Fruit fly (Drosophila melanogaster) whole organism, embryonic: ENCODE data around the gene Dnaaf4.
A peak's percentile ranks its signal among the peaks of the same experiment; 100 is the strongest.

ENCODE experiments used
- ATbp ChIP-seq: fragments of 200-800 bp; sonication (Bioruptor generic); optimal IDR thresholded peaks from 2 replicates; lab custom pipeline; 2017; ENCODE audit warnings: missing biosample characterization, mild to moderate bottlenecking, missing genetic modification characterization, missing genetic modification reagents
- BtbVII ChIP-seq: fragments of 200-800 bp; sonication (Bioruptor generic); optimal IDR thresholded peaks from 3 replicates; lab custom pipeline; 2017; ENCODE audit warnings: missing biosample characterization, mild to moderate bottlenecking, missing genetic modification characterization
- CG10267 ChIP-seq: fragments of 200-800 bp; sonication (Bioruptor generic); optimal IDR thresholded peaks from 2 replicates; lab custom pipeline; 2018; ENCODE audit warnings: missing biosample characterization, mild to moderate bottlenecking, missing genetic modification characterization, moderate library complexity
- CG11085 ChIP-seq: fragments of 200-800 bp; sonication (Bioruptor generic); IDR thresholded peaks from 2 replicates; pipeline ENCODE4 v1.3.6; 2022; ENCODE audit warnings: missing biosample characterization, missing genetic modification characterization
- CG12236 ChIP-seq: fragments of 200-800 bp; sonication (Bioruptor generic); optimal IDR thresholded peaks from 2 replicates; lab custom pipeline; 2016; ENCODE audit warnings: missing biosample characterization, missing genetic modification characterization
- CG12391 ChIP-seq: fragments of 200-800 bp; sonication (Bioruptor generic); optimal IDR thresholded peaks from 3 replicates; lab custom pipeline; 2018; ENCODE audit warnings: missing biosample characterization, mild to moderate bottlenecking, missing genetic modification characterization, moderate library complexity
- CG14441 ChIP-seq: fragments of 200-800 bp; sonication (Bioruptor generic); IDR thresholded peaks from 2 replicates; pipeline ENCODE4 v1.3.6; 2022; ENCODE audit warnings: missing biosample characterization, missing genetic modification characterization
- CG16813 ChIP-seq: fragments of 200-800 bp; sonication (Bioruptor generic); IDR thresholded peaks from 3 replicates; pipeline ENCODE4 v1.3.6; 2022; ENCODE audit warnings: missing biosample characterization, missing genetic modification characterization; ENCODE audit not compliant: partially characterized antibody
- CG16815 ChIP-seq: fragments of 200-800 bp; sonication (Bioruptor generic); optimal IDR thresholded peaks from 3 replicates; lab custom pipeline; 2017; ENCODE audit warnings: missing biosample characterization, mild to moderate bottlenecking, missing genetic modification characterization
- CG17912 ChIP-seq: fragments of 200-800 bp; sonication (Bioruptor generic); optimal IDR thresholded peaks from 2 replicates; lab custom pipeline; 2018; ENCODE audit warnings: missing biosample characterization, mild to moderate bottlenecking, missing genetic modification characterization
- CG18262 ChIP-seq: fragments of 200-800 bp; optimal IDR thresholded peaks from 3 replicates; lab custom pipeline; 2019; ENCODE audit warnings: missing biosample characterization, mild to moderate bottlenecking, missing genetic modification characterization, moderate library complexity
- CG1832 ChIP-seq: fragments of 200-800 bp; sonication (Bioruptor generic); optimal IDR thresholded peaks from 2 replicates; lab custom pipeline; 2017; ENCODE audit warnings: missing biosample characterization, mild to moderate bottlenecking, missing genetic modification characterization, inconsistent platforms
- CG2678 ChIP-seq: fragments of 200-800 bp; sonication (Bioruptor generic); optimal IDR thresholded peaks from 3 replicates; lab custom pipeline; 2019; ENCODE audit warnings: missing biosample characterization, mild to moderate bottlenecking, missing genetic modification characterization, moderate library complexity
- CG2889 ChIP-seq: fragments of 200-800 bp; sonication (Bioruptor generic); IDR thresholded peaks from 3 replicates; pipeline ENCODE4 v1.3.6; 2022; ENCODE audit warnings: missing biosample characterization, missing genetic modification characterization
- CG33213 ChIP-seq: fragments of 200-800 bp; sonication (Bioruptor generic); optimal IDR thresholded peaks from 3 replicates; lab custom pipeline; 2016; ENCODE audit warnings: missing biosample characterization, missing genetic modification characterization
- CG4730 ChIP-seq: fragments of 200-800 bp; sonication (Bioruptor generic); IDR thresholded peaks from 2 replicates; pipeline ENCODE4 v1.3.6; 2022; ENCODE audit warnings: missing biosample characterization, missing genetic modification characterization
- CG4820 ChIP-seq: fragments of 200-800 bp; sonication (Bioruptor generic); optimal IDR thresholded peaks from 3 replicates; lab custom pipeline; 2016; ENCODE audit warnings: missing biosample characterization, missing genetic modification characterization
- CG6813 ChIP-seq: fragments of 200-800 bp; sonication (Bioruptor generic); optimal IDR thresholded peaks from 2 replicates; lab custom pipeline; 2017; ENCODE audit warnings: missing biosample characterization, missing genetic modification characterization, mild to moderate bottlenecking, moderate library complexity, missing genetic modification reagents
- CG6854 ChIP-seq: fragments of 200-800 bp; sonication (Bioruptor generic); optimal IDR thresholded peaks from 3 replicates; lab custom pipeline; 2017; ENCODE audit warnings: missing biosample characterization, mild to moderate bottlenecking, missing genetic modification characterization
- CG7372 ChIP-seq: fragments of 200-800 bp; sonication (Bioruptor generic); IDR thresholded peaks from 2 replicates; pipeline ENCODE4 v1.3.6; 2022; ENCODE audit warnings: missing biosample characterization, missing genetic modification characterization
- CG9215 ChIP-seq: fragments of 200-800 bp; sonication (Bioruptor generic); IDR thresholded peaks from 2 replicates; pipeline ENCODE4 v1.3.6; 2022; ENCODE audit warnings: missing biosample characterization, missing genetic modification characterization
- D19A ChIP-seq: fragments of 200-800 bp; optimal IDR thresholded peaks from 3 replicates; lab custom pipeline; 2019; ENCODE audit warnings: missing biosample characterization, mild to moderate bottlenecking, missing genetic modification characterization, moderate library complexity
- Dfd ChIP-seq, 2 experiments: fragments of >200 bp; optimal IDR thresholded peaks; 2 replicates each; lab custom pipeline; 2017; ENCODE audit warnings: missing biosample characterization in 2 of 2, missing genetic modification characterization in 2 of 2
- Fer2 ChIP-seq: fragments of 200-800 bp; sonication (Bioruptor generic); optimal IDR thresholded peaks from 2 replicates; lab custom pipeline; 2018; ENCODE audit warnings: missing biosample characterization, mild to moderate bottlenecking, missing genetic modification characterization, moderate library complexity
- HmgZ ChIP-seq: fragments of 200-800 bp; sonication (Bioruptor generic); optimal IDR thresholded peaks from 2 replicates; lab custom pipeline; 2018; ENCODE audit warnings: missing biosample characterization, mild to moderate bottlenecking, missing genetic modification characterization
- Hmr ChIP-seq: fragments of 200-800 bp; sonication (Bioruptor generic); optimal IDR thresholded peaks from 3 replicates; lab custom pipeline; 2017; ENCODE audit warnings: mild to moderate bottlenecking, missing biosample characterization, missing genetic modification reagents, missing genetic modification characterization
- MTF-1 ChIP-seq: fragments of 200-800 bp; sonication (Bioruptor generic); optimal IDR thresholded peaks from 2 replicates; lab custom pipeline; 2018; ENCODE audit warnings: missing biosample characterization, mild to moderate bottlenecking, missing genetic modification characterization, borderline replicate concordance
- Myb ChIP-seq: fragments of 200-800 bp; sonication (Bioruptor generic); optimal IDR thresholded peaks from 2 replicates; lab custom pipeline; 2016; ENCODE audit warnings: missing biosample characterization, missing genetic modification characterization
- NC2β ChIP-seq: fragments of 200-800 bp; sonication (Bioruptor generic); optimal IDR thresholded peaks from 2 replicates; lab custom pipeline; 2016; ENCODE audit warnings: missing biosample characterization, missing genetic modification characterization
- Nf-YA ChIP-seq: fragments of 200-800 bp; sonication (Bioruptor generic); IDR thresholded peaks from 2 replicates; pipeline ENCODE4 v1.3.6; 2022; ENCODE audit warnings: missing biosample characterization, missing genetic modification characterization
- Ptx1 ChIP-seq: fragments of 200-800 bp; sonication (Bioruptor generic); IDR thresholded peaks from 2 replicates; pipeline ENCODE4 v1.3.6; 2022; ENCODE audit warnings: missing biosample characterization, missing genetic modification characterization
- Sry-δ ChIP-seq: fragments of 200-800 bp; sonication (Bioruptor generic); optimal IDR thresholded peaks from 2 replicates; lab custom pipeline; 2016; ENCODE audit warnings: missing biosample characterization, missing genetic modification characterization
- cad ChIP-seq: fragments of >200 bp; optimal IDR thresholded peaks from 2 replicates; lab custom pipeline; 2017; ENCODE audit warnings: missing biosample characterization, missing genetic modification characterization
- cas ChIP-seq: fragments of 200-800 bp; sonication (Bioruptor generic); IDR thresholded peaks from 2 replicates; pipeline ENCODE4 v1.3.6; 2022; ENCODE audit warnings: missing biosample characterization, missing genetic modification characterization
- chif ChIP-seq, 2 experiments: fragments of 200-800 bp; sonication (Bioruptor generic); optimal IDR thresholded peaks; 3 replicates each; lab custom pipeline; 2016; ENCODE audit warnings: missing biosample characterization in 2 of 2, missing genetic modification characterization in 2 of 2
- da ChIP-seq: fragments of 200-800 bp; sonication (Bioruptor generic); optimal IDR thresholded peaks from 2 replicates; lab custom pipeline; 2016; ENCODE audit warnings: missing biosample characterization, missing genetic modification characterization
- en ChIP-seq: fragments of 200-800 bp; sonication (Bioruptor generic); optimal IDR thresholded peaks from 2 replicates; lab custom pipeline; 2016; ENCODE audit warnings: missing biosample characterization, missing genetic modification characterization
- esg ChIP-seq: fragments of 200-800 bp; sonication (Bioruptor generic); conservative IDR thresholded peaks from 2 replicates; pipeline ENCODE4 v1.3.6; 2022; ENCODE audit warnings: missing biosample characterization, missing genetic modification characterization
- gsb ChIP-seq: fragments of 200-800 bp; sonication (Bioruptor generic); IDR thresholded peaks from 2 replicates; pipeline ENCODE4 v1.3.6; 2022; ENCODE audit warnings: missing biosample characterization, missing genetic modification characterization
- ham ChIP-seq: fragments of 200-800 bp; sonication (Bioruptor generic); IDR thresholded peaks from 2 replicates; pipeline ENCODE4 v1.3.6; 2022; ENCODE audit warnings: missing biosample characterization, missing genetic modification characterization
- hkb ChIP-seq, 2 experiments: fragments of 200-800 bp in 1 of 2; fragments of >200 bp in 1 of 2; sonication (Bioruptor generic) in 1 of 2; IDR thresholded peaks in 1 of 2; optimal IDR thresholded peaks in 1 of 2; 2 replicates each; pipeline versions ENCODE4 v1.3.6 to Lab custom; 2017 to 2022; ENCODE audit warnings: missing biosample characterization in 1 of 2, missing genetic modification characterization in 1 of 2
- kay ChIP-seq: fragments of 200-800 bp; sonication (Bioruptor generic); optimal IDR thresholded peaks from 2 replicates; lab custom pipeline; 2016; ENCODE audit warnings: missing biosample characterization, missing genetic modification characterization
- lilli ChIP-seq: fragments of 200-800 bp; sonication (Bioruptor generic); optimal IDR thresholded peaks from 3 replicates; lab custom pipeline; 2016; ENCODE audit warnings: missing biosample characterization, missing genetic modification characterization
- lmd ChIP-seq: fragments of 200-800 bp; sonication (Bioruptor generic); IDR thresholded peaks from 2 replicates; pipeline ENCODE4 v1.3.6; 2022; ENCODE audit warnings: missing biosample characterization, missing genetic modification characterization
- luna ChIP-seq: fragments of 200-800 bp; sonication (Bioruptor generic); optimal IDR thresholded peaks from 2 replicates; lab custom pipeline; 2016; ENCODE audit warnings: missing biosample characterization, missing genetic modification characterization
- maf-S ChIP-seq: fragments of 200-800 bp; sonication (Bioruptor generic); optimal IDR thresholded peaks from 2 replicates; lab custom pipeline; 2016; ENCODE audit warnings: missing biosample characterization, missing genetic modification characterization
- pho ChIP-seq: fragments of 200-800 bp; sonication (Bioruptor generic); optimal IDR thresholded peaks from 2 replicates; lab custom pipeline; 2016; ENCODE audit warnings: missing biosample characterization, missing genetic modification characterization
- pita ChIP-seq: fragments of 200-800 bp; sonication (Bioruptor generic); optimal IDR thresholded peaks from 2 replicates; lab custom pipeline; 2017; ENCODE audit warnings: missing biosample characterization, mild to moderate bottlenecking, missing genetic modification characterization
- row ChIP-seq: fragments of 200-800 bp; sonication (Bioruptor generic); IDR thresholded peaks from 3 replicates; pipeline ENCODE4 v1.3.6; 2022; ENCODE audit warnings: missing biosample characterization, missing genetic modification characterization
- unc-4 ChIP-seq: fragments of 200-800 bp; sonication (Bioruptor generic); IDR thresholded peaks from 2 replicates; pipeline ENCODE4 v1.3.6; 2022; ENCODE audit warnings: missing biosample characterization, missing genetic modification characterization; ENCODE audit not compliant: partially characterized antibody
- yki ChIP-seq: fragments of >200 bp; optimal IDR thresholded peaks from 3 replicates; lab custom pipeline; 2018

Gene Dnaaf4

dm6 chr2L:11106562-11106962 is 15.0 kb downstream of the Dnaaf4 start, which contains the start of gene Reps (continued):
- TF ChIP-seq CG33213 (GFP tag; lab: Kevin White, UChicago) (peak; percentile 97), CG18262 (tag; lab: Kevin White, UChicago) (peak; percentile 98), lmd (GFP tag; lab: Robert Waterston, UW) (peak; percentile 99), CG17912 (GFP tag; lab: Kevin White, UChicago) (peak; percentile 94), en (GFP tag; lab: Kevin White, UChicago) (peak; percentile 95), CG11085 (GFP tag; lab: Robert Waterston, UW) (peak; percentile 99), Ptx1 (GFP tag; lab: Robert Waterston, UW) (peak; percentile 99), CG16813 (peak; percentile 68), ATbp (GFP tag; lab: Kevin White, UChicago) (peak; percentile 96), Hmr (GFP tag; lab: Kevin White, UChicago) (peak; percentile 98), yki (lab: Kevin White, UChicago) (no peak), Sry-δ (peak; percentile 83), CG4730 (GFP tag; lab: Robert Waterston, UW) (peak; percentile 98), Dfd (GFP tag; optimal IDR thresholded peaks at IDR 0.05; lab: Kevin White, UChicago) (no peak), CG9215 (GFP tag; lab: Robert Waterston, UW) (peak; percentile 98), row (GFP tag; lab: Robert Waterston, UW) (peak; percentile 99), maf-S (GFP tag; lab: Kevin White, UChicago) (peak; percentile 97), Fer2 (peak; percentile 98), BtbVII (GFP tag; lab: Kevin White, UChicago) (peak; percentile 97), pho (GFP tag; lab: Kevin White, UChicago) (peak; percentile 98), hkb (optimal IDR thresholded peaks at IDR 0.05; lab: Kevin White, UChicago) (peak; percentile 91), hkb (GFP tag; IDR thresholded peaks at IDR 0.05; lab: Robert Waterston, UW) (peak; percentile 99), esg (peak; percentile 99), CG6854 (GFP tag; lab: Kevin White, UChicago) (peak; percentile 97), cas (peak; percentile 98), chif (GFP tag; optimal IDR thresholded peaks at IDR 0.05; lab: Kevin White, UChicago) (peak; percentile 98 to 99), CG2889 (peak; percentile 98), CG6813 (peak; percentile 97), NC2β (peak; percentile 98), Nf-YA (GFP tag; lab: Robert Waterston, UW) (peak; percentile 96), CG2678 (tag; lab: Kevin White, UChicago) (peak; percentile 98), luna (peak; percentile 96), da (GFP tag; lab: Kevin White, UChicago) (peak; percentile 95), D19A (peak; percentile 94), gsb (peak; percentile 97), CG16815 (GFP tag; lab: Kevin White, UChicago) (peak; percentile 99), kay (GFP tag; lab: Kevin White, UChicago) (peak; percentile 98), CG10267 (peak; percentile 96), CG4820 (peak; percentile 99), CG1832 (GFP tag; lab: Kevin White, UChicago) (no peak), CG12236 (peak; percentile 92), pita (GFP tag; lab: Kevin White, UChicago) (no peak), unc-4 (GFP tag; lab: Robert Waterston, UW) (peak; percentile 69), Myb (GFP tag; lab: Kevin White, UChicago) (peak; percentile 88), CG7372 (GFP tag; lab: Robert Waterston, UW) (peak; percentile 99), CG14441 (GFP tag; lab: Robert Waterston, UW) (peak; percentile 99), lilli (GFP tag; lab: Kevin White, UChicago) (peak; percentile 99), HmgZ (tag; lab: Kevin White, UChicago) (peak; percentile 99), ham (GFP tag; lab: Robert Waterston, UW) (peak; percentile 95), cad (GFP tag; lab: Kevin White, UChicago) (no peak), MTF-1 (GFP tag; lab: Kevin White, UChicago) (peak; percentile 95), CG12391 (tag; lab: Kevin White, UChicago) (peak; percentile 99)
